Fruit fly (Drosophila melanogaster) whole organism, embryonic: Measurements from ENCODE around the gene Vps2.
A peak's percentile ranks its signal among the peaks of the same experiment; 100 is the strongest.

Source experiments
- Abd-B ChIP-seq: fragments of 200-800 bp; sonication (Bioruptor generic); optimal IDR thresholded peaks from 2 replicates; lab custom pipeline; 2018; ENCODE audit warnings: missing biosample characterization, mild to moderate bottlenecking, missing genetic modification characterization, moderate library complexity
- Adf1 ChIP-seq: fragments of 200-800 bp; sonication (Bioruptor generic); IDR thresholded peaks from 2 replicates; pipeline ENCODE4 v1.3.6; 2022; ENCODE audit warnings: missing biosample characterization, missing genetic modification characterization
- Antp ChIP-seq: fragments of 200-800 bp; sonication (Bioruptor generic); optimal IDR thresholded peaks from 3 replicates; lab custom pipeline; 2016; ENCODE audit warnings: missing biosample characterization, missing genetic modification characterization
- CG10431 ChIP-seq: fragments of 200-800 bp; sonication (Bioruptor generic); optimal IDR thresholded peaks from 3 replicates; lab custom pipeline; 2018; ENCODE audit warnings: missing biosample characterization, mild to moderate bottlenecking, missing genetic modification characterization
- CG10959 ChIP-seq: fragments of 200-800 bp; sonication (Bioruptor generic); IDR thresholded peaks from 2 replicates; pipeline ENCODE4 v1.3.6; 2022; ENCODE audit warnings: missing biosample characterization, missing genetic modification characterization
- CG11093 ChIP-seq: fragments of 200-800 bp; sonication (Bioruptor generic); IDR thresholded peaks from 3 replicates; pipeline ENCODE4 v1.3.6; 2022; ENCODE audit warnings: missing biosample characterization, missing genetic modification characterization
- CG12236 ChIP-seq: fragments of 200-800 bp; sonication (Bioruptor generic); optimal IDR thresholded peaks from 2 replicates; lab custom pipeline; 2016; ENCODE audit warnings: missing biosample characterization, missing genetic modification characterization
- CG14710 ChIP-seq: fragments of 200-800 bp; sonication (Bioruptor generic); optimal IDR thresholded peaks from 3 replicates; lab custom pipeline; 2019; ENCODE audit warnings: missing biosample characterization, mild to moderate bottlenecking, missing genetic modification characterization, moderate library complexity
- CG15601 ChIP-seq: fragments of 200-800 bp; sonication (Bioruptor generic); optimal IDR thresholded peaks from 3 replicates; lab custom pipeline; 2019; ENCODE audit warnings: missing biosample characterization, mild to moderate bottlenecking, missing genetic modification characterization, moderate library complexity
- CG17829 ChIP-seq: fragments of 200-800 bp; optimal IDR thresholded peaks from 2 replicates; lab custom pipeline; 2019; ENCODE audit warnings: missing biosample characterization, mild to moderate bottlenecking, missing genetic modification characterization, moderate library complexity
- CG3065 ChIP-seq: fragments of 200-800 bp; sonication (Bioruptor generic); optimal IDR thresholded peaks from 2 replicates; lab custom pipeline; 2016; ENCODE audit warnings: missing biosample characterization, missing genetic modification characterization
- CG31365 ChIP-seq: fragments of 200-800 bp; sonication (Bioruptor generic); optimal IDR thresholded peaks from 2 replicates; lab custom pipeline; 2018; ENCODE audit warnings: missing biosample characterization, mild to moderate bottlenecking, missing genetic modification characterization
- CG3407 ChIP-seq: fragments of 200-800 bp; sonication (Bioruptor generic); optimal IDR thresholded peaks from 2 replicates; lab custom pipeline; 2018; ENCODE audit warnings: missing biosample characterization, mild to moderate bottlenecking, missing genetic modification characterization
- CG4282 ChIP-seq: fragments of 200-800 bp; sonication (Bioruptor generic); optimal IDR thresholded peaks from 2 replicates; lab custom pipeline; 2016; ENCODE audit warnings: missing biosample characterization, missing genetic modification characterization
- CG43689 ChIP-seq: fragments of 200-800 bp; sonication (Bioruptor generic); IDR thresholded peaks from 2 replicates; pipeline ENCODE4 v1.3.6; 2022; ENCODE audit warnings: missing biosample characterization, missing genetic modification characterization
- CG4617 ChIP-seq: fragments of 200-800 bp; sonication (Bioruptor generic); optimal IDR thresholded peaks from 3 replicates; lab custom pipeline; 2016; ENCODE audit warnings: missing biosample characterization, missing genetic modification characterization, borderline replicate concordance
- CG6272 ChIP-seq: fragments of 200-800 bp; sonication (Bioruptor generic); IDR thresholded peaks from 2 replicates; pipeline ENCODE4 v1.3.6; 2022; ENCODE audit warnings: missing biosample characterization, missing genetic modification characterization
- CG6689 ChIP-seq: fragments of 200-800 bp; sonication (Bioruptor generic); IDR thresholded peaks from 2 replicates; pipeline ENCODE4 v1.3.6; 2022; ENCODE audit warnings: missing biosample characterization, missing genetic modification characterization
- CG7357 ChIP-seq: fragments of 200-800 bp; sonication (Bioruptor generic); IDR thresholded peaks from 3 replicates; pipeline ENCODE4 v1.3.6; 2022; ENCODE audit warnings: missing biosample characterization, missing genetic modification characterization
- CG7786 ChIP-seq: fragments of 200-800 bp; sonication (Bioruptor generic); optimal IDR thresholded peaks from 2 replicates; lab custom pipeline; 2016; ENCODE audit warnings: missing biosample characterization, missing genetic modification characterization
- CG7928 ChIP-seq: fragments of 200-800 bp; sonication (Bioruptor generic); optimal IDR thresholded peaks from 2 replicates; lab custom pipeline; 2017; ENCODE audit warnings: missing biosample characterization, mild to moderate bottlenecking, missing genetic modification characterization
- Deaf1 ChIP-seq: fragments of 200-800 bp; optimal IDR thresholded peaks from 3 replicates; lab custom pipeline; 2019; ENCODE audit warnings: missing biosample characterization, mild to moderate bottlenecking, missing genetic modification characterization, moderate library complexity
- Dll ChIP-seq: fragments of 200-800 bp; sonication (Bioruptor generic); IDR thresholded peaks from 4 replicates; pipeline ENCODE4 v1.3.6; 2022; ENCODE audit warnings: missing biosample characterization, missing genetic modification characterization; ENCODE audit not compliant: partially characterized antibody
- Doc3 ChIP-seq: fragments of 200-800 bp; sonication (Bioruptor generic); IDR thresholded peaks from 3 replicates; pipeline ENCODE4 v1.3.6; 2022; ENCODE audit warnings: missing biosample characterization, missing genetic modification characterization; ENCODE audit not compliant: partially characterized antibody
- H2.0 ChIP-seq: fragments of 200-800 bp; sonication (Bioruptor generic); IDR thresholded peaks from 2 replicates; pipeline ENCODE4 v1.3.6; 2022; ENCODE audit warnings: missing biosample characterization, missing genetic modification characterization
- HmgZ ChIP-seq: fragments of 200-800 bp; sonication (Bioruptor generic); optimal IDR thresholded peaks from 2 replicates; lab custom pipeline; 2018; ENCODE audit warnings: missing biosample characterization, mild to moderate bottlenecking, missing genetic modification characterization
- Hr3 ChIP-seq: fragments of 200-800 bp; sonication (Bioruptor generic); optimal IDR thresholded peaks from 3 replicates; lab custom pipeline; 2016; ENCODE audit warnings: missing biosample characterization, missing genetic modification characterization
- Myb ChIP-seq: fragments of 200-800 bp; sonication (Bioruptor generic); optimal IDR thresholded peaks from 2 replicates; lab custom pipeline; 2016; ENCODE audit warnings: missing biosample characterization, missing genetic modification characterization
- Six4 ChIP-seq: fragments of 200-800 bp; sonication (Bioruptor generic); optimal IDR thresholded peaks from 2 replicates; lab custom pipeline; 2016; ENCODE audit warnings: missing biosample characterization, missing genetic modification characterization
- ab ChIP-seq: fragments of 200-800 bp; sonication (Bioruptor generic); optimal IDR thresholded peaks from 2 replicates; lab custom pipeline; 2016; ENCODE audit warnings: missing biosample characterization, missing genetic modification characterization
- ash1 ChIP-seq: fragments of 200-800 bp; sonication (Bioruptor generic); optimal IDR thresholded peaks from 2 replicates; lab custom pipeline; 2018; ENCODE audit warnings: missing biosample characterization, mild to moderate bottlenecking, missing genetic modification characterization
- bcd ChIP-seq: fragments of 200-800 bp; sonication (Bioruptor generic); optimal IDR thresholded peaks from 2 replicates; lab custom pipeline; 2017; ENCODE audit warnings: missing biosample characterization, mild to moderate bottlenecking, missing genetic modification characterization
- chinmo ChIP-seq: fragments of 200-800 bp; sonication (Bioruptor generic); IDR thresholded peaks from 4 replicates; pipeline ENCODE4 v1.3.6; 2022; ENCODE audit warnings: missing biosample characterization, missing genetic modification characterization; ENCODE audit not compliant: partially characterized antibody
- dan ChIP-seq: fragments of 200-800 bp; sonication (Bioruptor generic); IDR thresholded peaks from 2 replicates; pipeline ENCODE4 v1.3.6; 2022; ENCODE audit warnings: missing biosample characterization, missing genetic modification characterization
- emc ChIP-seq: fragments of 200-800 bp; sonication (Bioruptor generic); optimal IDR thresholded peaks from 2 replicates; lab custom pipeline; 2016; ENCODE audit warnings: missing biosample characterization, missing genetic modification characterization
- eyg ChIP-seq: fragments of 200-800 bp; sonication (Bioruptor generic); optimal IDR thresholded peaks from 3 replicates; lab custom pipeline; 2016; ENCODE audit warnings: missing biosample characterization, missing genetic modification characterization
- gcm ChIP-seq: fragments of 200-800 bp; sonication (Bioruptor generic); optimal IDR thresholded peaks from 2 replicates; lab custom pipeline; 2019; ENCODE audit warnings: missing biosample characterization, mild to moderate bottlenecking, missing genetic modification characterization, moderate library complexity
- hb ChIP-seq: fragments of 200-800 bp; sonication (Bioruptor generic); IDR thresholded peaks from 3 replicates; pipeline ENCODE4 v1.3.6; 2022; ENCODE audit warnings: missing biosample characterization, missing genetic modification characterization; ENCODE audit not compliant: partially characterized antibody
- her ChIP-seq: fragments of 200-800 bp; sonication (Bioruptor generic); optimal IDR thresholded peaks from 2 replicates; lab custom pipeline; 2016; ENCODE audit warnings: missing biosample characterization, missing genetic modification characterization
- kah ChIP-seq: fragments of 200-800 bp; sonication (Bioruptor generic); optimal IDR thresholded peaks from 2 replicates; lab custom pipeline; 2018; ENCODE audit warnings: missing biosample characterization, mild to moderate bottlenecking, missing genetic modification characterization
- lab ChIP-seq: fragments of 200-800 bp; sonication (Bioruptor generic); optimal IDR thresholded peaks from 3 replicates; lab custom pipeline; 2017; ENCODE audit warnings: missing biosample characterization, missing genetic modification characterization, mild to moderate bottlenecking, moderate library complexity, missing genetic modification reagents
- lilli ChIP-seq: fragments of 200-800 bp; sonication (Bioruptor generic); optimal IDR thresholded peaks from 3 replicates; lab custom pipeline; 2016; ENCODE audit warnings: missing biosample characterization, missing genetic modification characterization
- mam ChIP-seq: fragments of 200-800 bp; sonication (Bioruptor generic); optimal IDR thresholded peaks from 3 replicates; lab custom pipeline; 2016; ENCODE audit warnings: missing biosample characterization, missing genetic modification characterization
- peb ChIP-seq: fragments of 200-800 bp; sonication (Bioruptor generic); IDR thresholded peaks from 2 replicates; pipeline ENCODE4 v1.3.6; 2022; ENCODE audit warnings: missing biosample characterization, missing genetic modification characterization
- phol ChIP-seq: fragments of 200-800 bp; sonication (Bioruptor generic); optimal IDR thresholded peaks from 3 replicates; lab custom pipeline; 2018; ENCODE audit warnings: missing biosample characterization, mild to moderate bottlenecking, missing genetic modification characterization, moderate library complexity
- pzg ChIP-seq: fragments of 200-800 bp; sonication (Bioruptor generic); optimal IDR thresholded peaks from 3 replicates; lab custom pipeline; 2018; ENCODE audit warnings: missing biosample characterization, mild to moderate bottlenecking, missing genetic modification characterization, moderate library complexity
- salm ChIP-seq: fragments of 200-800 bp; sonication (Bioruptor generic); optimal IDR thresholded peaks from 2 replicates; lab custom pipeline; 2018; ENCODE audit warnings: missing biosample characterization, mild to moderate bottlenecking, missing genetic modification characterization
- sug ChIP-seq: fragments of 200-800 bp; optimal IDR thresholded peaks from 2 replicates; lab custom pipeline; 2019; ENCODE audit warnings: missing biosample characterization, mild to moderate bottlenecking, missing genetic modification characterization, moderate library complexity
- zen ChIP-seq: fragments of 200-800 bp; sonication (Bioruptor generic); optimal IDR thresholded peaks from 3 replicates; lab custom pipeline; 2018; ENCODE audit warnings: missing biosample characterization, mild to moderate bottlenecking, missing genetic modification characterization, moderate library complexity

Gene Vps2

DNA sequence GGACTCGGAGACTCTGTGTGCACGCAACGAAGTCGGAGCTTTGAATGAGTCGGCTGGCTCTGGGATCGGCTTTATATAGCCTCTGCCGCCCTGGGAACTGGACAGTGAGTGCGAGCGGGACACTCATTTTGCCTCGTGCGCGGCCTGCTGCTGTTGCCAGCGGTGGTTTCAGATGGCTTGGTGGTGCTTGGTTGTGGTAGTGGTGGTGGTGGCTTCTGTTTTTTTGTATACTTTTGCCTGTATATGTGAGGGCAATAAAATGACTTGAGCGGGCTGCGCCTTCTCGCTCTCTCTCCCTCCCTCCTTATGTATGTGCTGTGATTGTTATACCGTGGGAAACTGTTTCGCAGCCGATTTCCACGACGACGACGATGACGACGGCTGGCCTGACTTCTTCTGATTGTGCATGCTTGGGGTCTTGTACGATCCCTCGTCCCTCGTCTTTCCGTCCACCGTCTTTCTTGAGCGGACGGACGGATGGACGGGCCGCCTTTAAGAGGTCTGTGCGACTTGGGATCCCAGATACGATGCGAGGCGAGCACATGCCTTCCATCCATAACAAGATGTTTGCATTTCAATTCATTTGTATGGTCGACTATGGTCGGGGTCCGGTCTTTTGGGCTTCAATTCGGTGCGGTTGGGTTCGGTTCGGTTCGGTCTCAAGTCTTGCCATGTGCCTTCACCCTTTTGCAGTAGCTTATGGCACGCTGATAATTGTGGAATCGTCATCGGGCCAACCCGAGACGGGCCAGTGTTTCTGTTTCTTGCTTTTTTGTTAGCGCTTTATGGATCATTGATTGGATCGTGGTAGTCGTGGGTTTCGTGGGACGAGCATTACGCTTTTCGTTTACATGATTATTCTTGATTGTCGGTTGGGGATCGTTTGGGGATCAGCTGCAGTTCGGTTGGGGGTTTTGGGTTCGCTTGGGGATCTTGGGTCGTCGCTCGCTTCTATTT lies 46.4 kb upstream of the Vps2 start (continued):
- TF ChIP-seq Dll (GFP tag; lab: Robert Waterston, UW) (no peak), Antp (GFP tag; lab: Kevin White, UChicago) (no peak), emc (GFP tag; lab: Kevin White, UChicago) (no peak), Adf1 (peak; percentile 83), eyg (GFP tag; lab: Kevin White, UChicago) (no peak), peb (no peak), kah (peak; percentile 75), Six4 (GFP tag; lab: Kevin White, UChicago) (no peak), Myb (GFP tag; lab: Kevin White, UChicago) (no peak), CG43689 (no peak), dan (no peak), chinmo (GFP tag; lab: Robert Waterston, UW) (peak; percentile 97), lilli (no peak), phol (tag; lab: Kevin White, UChicago) (no peak), lab (GFP tag; lab: Kevin White, UChicago) (peak; percentile 43), Abd-B (peak; percentile 61), CG11093 (no peak), gcm (peak; percentile 80), her (GFP tag; lab: Kevin White, UChicago) (peak; percentile 7), ab (GFP tag; lab: Kevin White, UChicago) (no peak), salm (no peak), zen (tag; lab: Kevin White, UChicago) (no peak), hb (no peak), CG7786 (GFP tag; lab: Kevin White, UChicago) (no peak), sug (peak; percentile 76), CG3407 (GFP tag; lab: Kevin White, UChicago) (peak; percentile 8), CG7928 (GFP tag; lab: Kevin White, UChicago) (no peak), CG7357 (GFP tag; lab: Robert Waterston, UW) (no peak), CG4282 (GFP tag; lab: Kevin White, UChicago) (peak; percentile 41), CG10431 (GFP tag; lab: Kevin White, UChicago) (no peak), mam (GFP tag; lab: Kevin White, UChicago) (peak; percentile 32), CG14710 (tag; lab: Kevin White, UChicago) (peak; percentile 11), bcd (no peak), CG6272 (no peak), Deaf1 (tag; lab: Kevin White, UChicago) (peak; percentile 89), CG15601 (tag; lab: Kevin White, UChicago) (peak; percentile 26), CG17829 (tag; lab: Kevin White, UChicago) (peak; percentile 57), CG6689 (GFP tag; lab: Robert Waterston, UW) (0 out of 2 replicates have a peak, but pooled peaks have one; percentile 14), pzg (no peak), CG31365 (tag; lab: Kevin White, UChicago) (no peak), CG4617 (GFP tag; lab: Kevin White, UChicago) (no peak), H2.0 (GFP tag; lab: Robert Waterston, UW) (no peak), CG12236 (GFP tag; lab: Kevin White, UChicago) (no peak), Doc3 (GFP tag; lab: Robert Waterston, UW) (no peak), CG3065 (GFP tag; lab: Kevin White, UChicago) (no peak), Hr3 (GFP tag; lab: Kevin White, UChicago) (no peak), ash1 (GFP tag; lab: Kevin White, UChicago) (no peak), HmgZ (tag; lab: Kevin White, UChicago) (no peak), CG10959 (GFP tag; lab: Robert Waterston, UW) (no peak)
